Fruit fly (Drosophila melanogaster): ENCODE data around the gene how.

Gene how

DNA sequence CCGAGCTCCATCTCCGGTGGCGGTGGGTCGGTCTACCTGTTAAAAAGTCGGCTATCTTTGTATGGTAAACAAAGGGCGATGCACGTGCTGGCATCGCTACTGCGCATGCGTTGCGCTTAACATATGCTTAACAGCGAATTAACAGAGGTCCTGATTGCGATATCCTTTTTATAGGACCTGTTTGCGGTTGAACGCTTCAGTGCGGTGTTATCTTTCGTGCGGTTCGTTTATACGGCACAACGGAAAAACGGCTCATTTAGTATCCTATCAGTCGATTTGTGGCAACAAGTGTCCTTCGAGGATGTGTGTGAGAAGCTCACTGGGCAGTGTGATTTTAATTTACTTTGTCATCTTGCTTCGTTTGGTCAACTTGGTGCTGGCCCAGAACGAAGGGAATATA lies 38.2 kb downstream of the how start, which contains the start of gene CG13408:
CG13408 (plus strand) TSS at position 222 of the 400 bp plus-strand sequence.
- TF ChIP-seq Met (GFP tag; optimal IDR thresholded peaks at IDR 0.05): no peak
- no peak for TF ChIP-seq Lpt (GFP tag; optimal IDR thresholded peaks at IDR 0.05)
- TF ChIP-seq salr (GFP tag; optimal IDR thresholded peaks at IDR 0.05): no peak
- no peak for TF ChIP-seq dac (GFP tag; optimal IDR thresholded peaks at IDR 0.05)
- no peak for TF ChIP-seq CG10631 (GFP tag; optimal IDR thresholded peaks at IDR 0.05)
- no peak for TF ChIP-seq vri (GFP tag; optimal IDR thresholded peaks at IDR 0.05)
- TF ChIP-seq Smox (GFP tag; optimal IDR thresholded peaks at IDR 0.05): no peak
- no peak for TF ChIP-seq achi (GFP tag; optimal IDR thresholded peaks at IDR 0.05)

DNA sequence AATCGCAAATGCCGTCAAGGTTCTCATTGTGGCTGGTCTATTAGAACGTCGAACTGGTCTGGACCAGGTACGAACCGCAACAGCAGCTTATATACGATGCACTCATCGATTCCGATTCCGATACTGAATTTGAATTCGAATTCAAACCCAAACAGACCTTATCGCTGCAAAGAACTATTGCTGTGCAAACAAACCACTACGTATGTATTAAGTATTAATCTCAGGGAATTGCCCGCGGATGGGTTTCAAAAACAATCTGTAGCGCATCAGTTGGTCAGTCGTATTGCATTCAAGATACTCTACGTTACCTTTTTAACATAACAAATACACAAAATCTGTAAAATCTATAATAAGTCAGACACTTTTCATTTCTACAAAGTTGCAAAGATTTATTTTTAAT lies 44.3 kb downstream of the how start, which contains the start of gene BomT3:
BomT3 (minus strand) TSS at position 101 of the 400 bp plus-strand sequence.
- TF ChIP-seq ss (GFP tag; optimal IDR thresholded peaks at IDR 0.05): no peak
- TF ChIP-seq CG6792 (GFP tag; optimal IDR thresholded peaks at IDR 0.05): no peak
- no peak for TF ChIP-seq CG32006 (GFP tag; optimal IDR thresholded peaks at IDR 0.05)

DNA sequence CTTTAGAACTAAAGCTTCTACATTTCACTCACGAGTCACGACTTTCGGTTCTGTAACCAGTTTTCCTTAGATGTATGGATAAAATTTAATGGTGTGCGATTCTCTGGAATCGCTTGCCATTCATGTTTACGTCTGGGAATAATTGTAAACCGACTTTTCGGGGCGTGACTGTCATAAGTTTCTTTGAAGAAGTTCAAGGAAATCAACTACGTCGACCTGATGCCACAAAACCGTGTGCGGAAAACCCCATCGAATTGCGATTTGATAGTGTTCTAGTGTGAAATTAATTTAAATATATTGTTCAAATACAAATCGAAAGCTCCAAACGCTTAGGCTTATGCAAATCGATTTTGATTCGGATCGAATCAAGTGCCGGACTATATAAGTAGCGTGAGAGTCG lies 44.8 kb downstream of the how start, which contains the start of gene BomBc3:
BomBc3 (plus strand) TSS at position 301 of the 400 bp plus-strand sequence.
- TF ChIP-seq achi (GFP tag; optimal IDR thresholded peaks at IDR 0.05) (no peak), CG31627 (GFP tag; optimal IDR thresholded peaks at IDR 0.05) (no peak), CG10669 (GFP tag; optimal IDR thresholded peaks at IDR 0.05) (no peak), Blimp-1 (GFP tag; optimal IDR thresholded peaks at IDR 0.05) (no peak), CG11902 (GFP tag; optimal IDR thresholded peaks at IDR 0.05) (no peak), CG8319 (GFP tag; optimal IDR thresholded peaks at IDR 0.05) (no peak), Eip75B (GFP tag; optimal IDR thresholded peaks at IDR 0.05) (no peak), Hr38 (GFP tag; optimal IDR thresholded peaks at IDR 0.05) (no peak), topi (GFP tag; optimal IDR thresholded peaks at IDR 0.05) (no peak), ss (GFP tag; optimal IDR thresholded peaks at IDR 0.05) (no peak), Eip78C (GFP tag) (no peak), fd59A (GFP tag; optimal IDR thresholded peaks at IDR 0.05) (no peak), CG9139 (GFP tag; optimal IDR thresholded peaks at IDR 0.05) (no peak), pdm3 (GFP tag; optimal IDR thresholded peaks at IDR 0.05) (no peak), Lpt (GFP tag; optimal IDR thresholded peaks at IDR 0.05) (no peak), CG6854 (GFP tag; optimal IDR thresholded peaks at IDR 0.05) (no peak), CG4318 (GFP tag; optimal IDR thresholded peaks at IDR 0.05) (no peak), CG3032 (tag; optimal IDR thresholded peaks at IDR 0.05) (no peak), Hr4 (GFP tag; optimal IDR thresholded peaks at IDR 0.05) (no peak), CG16779 (tag; optimal IDR thresholded peaks at IDR 0.05) (no peak)

DNA sequence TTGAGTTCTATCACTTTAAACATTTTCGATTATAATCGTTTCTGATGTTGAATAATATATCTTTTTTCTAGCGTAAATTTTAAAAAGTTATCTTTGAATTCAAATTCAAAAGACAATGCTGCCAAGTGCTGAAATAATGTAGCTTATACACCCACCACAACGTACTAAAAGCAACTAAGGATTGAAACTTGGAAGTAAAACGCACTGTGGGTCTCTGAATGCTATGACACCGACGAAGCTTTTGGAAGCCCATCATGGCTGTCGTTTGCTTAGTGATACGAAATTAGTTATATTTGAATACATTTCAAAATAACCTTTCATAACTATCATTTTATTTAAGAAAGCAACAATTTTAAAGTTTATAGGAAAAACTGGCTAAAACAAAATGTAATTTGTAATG lies 52.0 kb downstream of the how start:
- TF ChIP-seq CG6808 (GFP tag; optimal IDR thresholded peaks at IDR 0.05): peak; percentile 99
- no peak for TF ChIP-seq CG8632 (GFP tag; optimal IDR thresholded peaks at IDR 0.05)
- TF ChIP-seq CG6276 (GFP tag; optimal IDR thresholded peaks at IDR 0.05): no peak
- TF ChIP-seq Hr39 (GFP tag; optimal IDR thresholded peaks at IDR 0.05): no peak
- TF ChIP-seq spab (GFP tag; optimal IDR thresholded peaks at IDR 0.05): no peak

DNA sequence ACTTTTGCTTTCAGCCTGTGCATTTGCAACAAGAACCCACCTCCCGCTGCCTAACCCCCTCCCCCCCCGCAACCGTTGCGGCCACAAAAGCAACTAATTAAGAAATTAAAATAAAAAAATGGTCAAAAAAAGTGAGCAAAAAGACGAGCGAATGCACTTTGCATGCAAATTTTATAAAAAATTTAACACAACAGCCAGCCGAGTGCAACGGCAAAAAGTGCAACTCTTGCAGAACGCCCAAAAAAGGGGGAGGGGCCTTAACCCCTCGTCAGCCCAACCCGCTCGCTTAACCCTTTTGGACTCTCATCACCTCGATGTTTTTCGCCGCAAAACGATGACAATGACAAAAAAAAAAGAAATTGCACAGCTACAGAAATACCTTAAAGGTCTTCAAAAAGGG lies 54.9 kb downstream of the how start:
- TF ChIP-seq Eip75B (GFP tag; optimal IDR thresholded peaks at IDR 0.05) (no peak), CG6163 (GFP tag; IDR thresholded peaks at IDR 0.05) (no peak), Sox102F (GFP tag; optimal IDR thresholded peaks at IDR 0.05) (no peak), CG6854 (GFP tag; optimal IDR thresholded peaks at IDR 0.05) (no peak), svp (GFP tag) (no peak), Gug (GFP tag; IDR thresholded peaks at IDR 0.05) (no peak)

Measured in whole organism, prepupa.